Worm (Caenorhabditis elegans) whole organism, L4/young adult: ENCODE data around the gene F44D12.2.

Experiments used
- W03F9.2 ChIP-seq: fragments of 150-350 bp; optimal IDR thresholded peaks from 2 replicates; lab custom pipeline; 2014; ENCODE audit warnings: missing biosample characterization, missing genetic modification characterization
- dao-5 ChIP-seq: sonication (generic microtip); optimal IDR thresholded peaks from 2 replicates; lab custom pipeline; 2016; ENCODE audit warnings: missing genotype, missing genetic modification characterization, moderate library complexity, missing compliant biosample characterization
- him-1 ChIP-seq: sonication (generic microtip); optimal IDR thresholded peaks from 2 replicates; lab custom pipeline; 2016; ENCODE audit warnings: missing genotype, missing genetic modification reagents, missing genetic modification characterization, missing compliant biosample characterization

DNA sequence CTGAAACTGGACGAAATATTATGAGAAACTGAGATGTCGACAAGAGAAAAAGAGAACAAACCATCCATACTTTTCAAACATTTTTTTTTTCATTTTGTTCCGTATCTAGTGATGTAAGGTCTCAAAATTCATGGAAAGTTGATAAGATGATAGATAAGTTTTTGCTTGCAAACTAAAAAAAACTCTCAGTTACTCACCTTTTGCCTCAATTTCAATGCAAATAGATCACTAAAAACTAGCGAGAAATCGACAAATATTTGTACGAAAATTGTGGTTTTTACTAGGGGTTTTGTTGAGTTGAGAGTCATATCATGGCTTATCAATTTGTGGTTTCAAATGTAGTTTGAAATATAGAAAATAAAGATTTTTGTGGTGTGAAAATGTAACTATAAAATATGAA lies 43.3 kb upstream of the F44D12.2 start:
- TF ChIP-seq him-1 (tag; lab: Kevin White, UChicago), result no peak
- TF ChIP-seq dao-5 (tag; lab: Kevin White, UChicago), result no peak
- TF ChIP-seq W03F9.2, result no peak
